Worm (Caenorhabditis elegans): ENCODE data around the gene clec-252.
"Not testable (repeated sequence)": the region's sequence is repeated elsewhere in the genome, so short reads cannot be mapped to it uniquely, and the experiment has no call there.

ce11 chrV:18724810-18725209 lies 23.8 kb downstream of the clec-252 start:
- not testable (repeated sequence) for TF ChIP-seq ama-1 (optimal IDR thresholded peaks at IDR 0.05); nhr-76 (tag; optimal IDR thresholded peaks at IDR 0.05); F49E8.2 (tag; optimal IDR thresholded peaks at IDR 0.05; ENCODE audit: borderline replicate concordance); jun-1 (tag; optimal IDR thresholded peaks at IDR 0.05); ztf-11 (tag; optimal IDR thresholded peaks at IDR 0.05)
